Worm (Caenorhabditis elegans) whole organism, L4/young adult: ENCODE results near the gene jnk-1.

Experiments
- W03F9.2 ChIP-seq: fragments of 150-350 bp; optimal IDR thresholded peaks from 2 replicates; lab custom pipeline; 2014; ENCODE audit warnings: missing biosample characterization, missing genetic modification characterization
- him-1 ChIP-seq: sonication (generic microtip); optimal IDR thresholded peaks from 2 replicates; lab custom pipeline; 2016; ENCODE audit warnings: missing genotype, missing genetic modification reagents, missing genetic modification characterization, missing compliant biosample characterization

- no peak for TF ChIP-seq W03F9.2 (tag; lab: Kevin White, UChicago)
- TF ChIP-seq him-1 = peak; percentile 67
Observed at ce11 chrIV:6958696-6959095, 1.3 kb downstream of the jnk-1 start.
